Worm (Caenorhabditis elegans): ENCODE results near the gene glb-14.

ce11 chrV:15516476-15516875 lies 28.3 kb downstream of the glb-14 start:
- TF ChIP-seq unc-130 (GFP tag; optimal IDR thresholded peaks at IDR 0.05) (no peak), duxl-1 (tag; optimal IDR thresholded peaks at IDR 0.05; ENCODE audit: poor library complexity) (no peak), lin-13 (GFP tag; optimal IDR thresholded peaks at IDR 0.05) (no peak), D1046.2 (GFP tag; IDR thresholded peaks at IDR 0.05) (no peak), tag-97 (GFP tag; IDR thresholded peaks at IDR 0.05) (no peak), nhr-6 (tag; optimal IDR thresholded peaks at IDR 0.05) (no peak), fos-1 (tag; optimal IDR thresholded peaks at IDR 0.05) (no peak), lin-15B (tag; optimal IDR thresholded peaks at IDR 0.05) (no peak), ama-1 (optimal IDR thresholded peaks at IDR 0.05) (no peak)
